Worm (Caenorhabditis elegans): Measurements from ENCODE around the gene C01G5.9.

ce11 chrIV:6547397-6547796 is 27.7 kb downstream of the C01G5.9 start:
- TF ChIP-seq lin-15B (tag; optimal IDR thresholded peaks at IDR 0.05): no peak
- no peak for TF ChIP-seq mdl-1 (tag; optimal IDR thresholded peaks at IDR 0.05)
- no peak for TF ChIP-seq Y75B8A.6 (GFP tag; IDR thresholded peaks at IDR 0.05)
- TF ChIP-seq nhr-10 (tag; optimal IDR thresholded peaks at IDR 0.05): no peak
- TF ChIP-seq nhr-28 (tag; optimal IDR thresholded peaks at IDR 0.05): no peak
- TF ChIP-seq mdt-29 (GFP tag; IDR thresholded peaks at IDR 0.05): no peak
- no peak for TF ChIP-seq Y48G9A.11 (GFP tag; IDR thresholded peaks at IDR 0.05)
- TF ChIP-seq pha-4 (GFP tag; IDR thresholded peaks at IDR 0.05): no peak
- TF ChIP-seq pha-4 (tag; optimal IDR thresholded peaks at IDR 0.05): no peak
- TF ChIP-seq lin-13 (GFP tag; optimal IDR thresholded peaks at IDR 0.05): no peak
- TF ChIP-seq lin-39 (tag; optimal IDR thresholded peaks at IDR 0.05): no peak
